Worm (Caenorhabditis elegans) whole organism, L3 larva: ENCODE measurements around the gene bath-20.

Experiments used
- aly-2 ChIP-seq: fragments of 150-350 bp; optimal IDR thresholded peaks from 2 replicates; lab custom pipeline; 2014; ENCODE audit warnings: missing biosample characterization, missing genetic modification characterization
- ceh-16 ChIP-seq: sonication (generic microtip); optimal IDR thresholded peaks from 2 replicates; lab custom pipeline; 2017; ENCODE audit warnings: missing biosample characterization, missing genetic modification characterization
- ceh-28 ChIP-seq: fragments of 150-350 bp; optimal IDR thresholded peaks from 2 replicates; lab custom pipeline; 2014; ENCODE audit warnings: missing biosample characterization, missing genetic modification reagents, missing genetic modification characterization
- ceh-82 ChIP-seq: fragments of 150-350 bp; optimal IDR thresholded peaks from 2 replicates; lab custom pipeline; 2014; ENCODE audit warnings: missing biosample characterization, missing genetic modification characterization
- ceh-9 ChIP-seq: sonication (generic microtip); optimal IDR thresholded peaks from 2 replicates; lab custom pipeline; 2018; ENCODE audit warnings: missing biosample characterization, missing genetic modification characterization
- daf-12 ChIP-seq: fragments of 150-350 bp; optimal IDR thresholded peaks from 2 replicates; lab custom pipeline; 2014; ENCODE audit warnings: missing biosample characterization, missing genetic modification reagents, missing genetic modification characterization
- egl-5 ChIP-seq: fragments of 150-350 bp; optimal IDR thresholded peaks from 2 replicates; lab custom pipeline; 2017; ENCODE audit warnings: missing biosample characterization, missing genetic modification reagents, missing genetic modification characterization, inconsistent platforms
- elt-2 ChIP-seq: sonication (generic microtip); optimal IDR thresholded peaks from 2 replicates; lab custom pipeline; 2016; ENCODE audit warnings: missing genetic modification reagents, mild to moderate bottlenecking, missing genetic modification characterization, missing compliant biosample characterization
- elt-3 ChIP-seq, 3 experiments: fragments of 150-350 bp in 1 of 3; sonication (generic microtip) in 2 of 3; optimal IDR thresholded peaks; 2 replicates in 2 of 3; 4 replicates in 1 of 3; lab custom pipeline; 2014 to 2017; ENCODE audit warnings: missing biosample characterization in 3 of 3, missing genetic modification characterization in 3 of 3
- eor-1 ChIP-seq, 2 experiments: fragments of 150-350 bp; optimal IDR thresholded peaks; 2 replicates each; lab custom pipeline; 2014 to 2018; ENCODE audit warnings: missing biosample characterization in 2 of 2, missing genetic modification characterization in 2 of 2
- fkh-10 ChIP-seq: sonication (generic microtip); optimal IDR thresholded peaks from 2 replicates; lab custom pipeline; 2017; ENCODE audit warnings: missing biosample characterization, missing genetic modification reagents, missing genetic modification characterization
- fos-1 ChIP-seq: fragments of 150-350 bp; optimal IDR thresholded peaks from 2 replicates; lab custom pipeline; 2014; ENCODE audit warnings: missing biosample characterization, missing genetic modification characterization
- hmg-11 ChIP-seq: sonication (generic microtip); optimal IDR thresholded peaks from 2 replicates; lab custom pipeline; 2016; ENCODE audit warnings: missing genetic modification characterization, missing compliant biosample characterization
- jun-1 ChIP-seq: fragments of 150-350 bp; optimal IDR thresholded peaks from 2 replicates; lab custom pipeline; 2014; ENCODE audit warnings: missing biosample characterization, missing genetic modification reagents, missing genetic modification characterization
- lin-15B ChIP-seq: fragments of 150-350 bp; optimal IDR thresholded peaks from 2 replicates; lab custom pipeline; 2014; ENCODE audit warnings: missing biosample characterization, missing genetic modification characterization
- lin-39 ChIP-seq: fragments of 150-350 bp; optimal IDR thresholded peaks from 2 replicates; lab custom pipeline; 2018; ENCODE audit warnings: missing biosample characterization, missing genetic modification reagents, missing genetic modification characterization
- lsy-12 ChIP-seq: sonication (generic microtip); optimal IDR thresholded peaks from 2 replicates; lab custom pipeline; 2016; ENCODE audit warnings: mild to moderate bottlenecking, missing genetic modification characterization, missing compliant biosample characterization
- mml-1 ChIP-seq: fragments of 150-350 bp; sonication (generic microtip); optimal IDR thresholded peaks from 3 replicates; lab custom pipeline; 2014; ENCODE audit warnings: missing biosample characterization, missing genetic modification characterization
- nfya-1 ChIP-seq: sonication (generic microtip); optimal IDR thresholded peaks from 2 replicates; lab custom pipeline; 2017; ENCODE audit warnings: missing genetic modification characterization, mild to moderate bottlenecking, missing compliant biosample characterization, antibody characterized with exemption, moderate library complexity; ENCODE audit not compliant: insufficient read depth
- nhr-11 ChIP-seq: fragments of 150-350 bp; optimal IDR thresholded peaks from 2 replicates; lab custom pipeline; 2014; ENCODE audit warnings: missing biosample characterization, missing genetic modification characterization
- nhr-12 ChIP-seq: fragments of 150-350 bp; optimal IDR thresholded peaks from 2 replicates; lab custom pipeline; 2014; ENCODE audit warnings: missing biosample characterization, missing genetic modification characterization
- nhr-237 ChIP-seq: fragments of 150-350 bp; optimal IDR thresholded peaks from 2 replicates; lab custom pipeline; 2014; ENCODE audit warnings: missing biosample characterization, missing genetic modification characterization
- nhr-25 ChIP-seq: sonication (generic microtip); optimal IDR thresholded peaks from 2 replicates; lab custom pipeline; 2017; ENCODE audit warnings: missing biosample characterization, missing genetic modification characterization
- nhr-28 ChIP-seq: fragments of 150-350 bp; optimal IDR thresholded peaks from 2 replicates; lab custom pipeline; 2014; ENCODE audit warnings: missing biosample characterization, missing genetic modification characterization
- nhr-43 ChIP-seq: sonication (generic microtip); optimal IDR thresholded peaks from 2 replicates; lab custom pipeline; 2016; ENCODE audit warnings: mild to moderate bottlenecking, missing genetic modification characterization, missing compliant biosample characterization; ENCODE audit not compliant: poor library complexity, severe bottlenecking
- nhr-67 ChIP-seq: fragments of 150-350 bp; optimal IDR thresholded peaks from 2 replicates; lab custom pipeline; 2014; ENCODE audit warnings: missing biosample characterization, missing genetic modification characterization
- nhr-76 ChIP-seq: fragments of 150-350 bp; sonication (generic microtip); optimal IDR thresholded peaks from 5 replicates; lab custom pipeline; 2014; ENCODE audit warnings: missing biosample characterization, missing genetic modification characterization
- nhr-77 ChIP-seq: fragments of 150-350 bp; optimal IDR thresholded peaks from 2 replicates; lab custom pipeline; 2014; ENCODE audit warnings: missing biosample characterization, missing genetic modification characterization
- pha-4 ChIP-seq: fragments of 150-350 bp; optimal IDR thresholded peaks from 2 replicates; lab custom pipeline; 2014; ENCODE audit warnings: missing biosample characterization, missing genetic modification reagents, missing genetic modification characterization
- snpc-4 ChIP-seq: fragments of 150-350 bp; optimal IDR thresholded peaks from 2 replicates; lab custom pipeline; 2014; ENCODE audit warnings: missing biosample characterization, missing genetic modification characterization
- tbx-2 ChIP-seq: sonication (generic microtip); optimal IDR thresholded peaks from 2 replicates; lab custom pipeline; 2016; ENCODE audit warnings: mild to moderate bottlenecking, missing genetic modification characterization, missing compliant biosample characterization
- unc-62 ChIP-seq: fragments of 150-350 bp; sonication (generic microtip); optimal IDR thresholded peaks from 4 replicates; lab custom pipeline; 2014; ENCODE audit warnings: missing biosample characterization, missing genetic modification reagents, missing genetic modification characterization
- zag-1 ChIP-seq: fragments of 150-350 bp; optimal IDR thresholded peaks from 2 replicates; lab custom pipeline; 2014; ENCODE audit warnings: missing biosample characterization, missing genetic modification characterization
- ztf-11 ChIP-seq: fragments of 150-350 bp; optimal IDR thresholded peaks from 2 replicates; lab custom pipeline; 2014; ENCODE audit warnings: missing biosample characterization, missing genetic modification characterization
- ztf-4 ChIP-seq: fragments of 150-350 bp; optimal IDR thresholded peaks from 2 replicates; lab custom pipeline; 2014; ENCODE audit warnings: missing biosample characterization, missing genetic modification characterization

bath-20 gene

DNA sequence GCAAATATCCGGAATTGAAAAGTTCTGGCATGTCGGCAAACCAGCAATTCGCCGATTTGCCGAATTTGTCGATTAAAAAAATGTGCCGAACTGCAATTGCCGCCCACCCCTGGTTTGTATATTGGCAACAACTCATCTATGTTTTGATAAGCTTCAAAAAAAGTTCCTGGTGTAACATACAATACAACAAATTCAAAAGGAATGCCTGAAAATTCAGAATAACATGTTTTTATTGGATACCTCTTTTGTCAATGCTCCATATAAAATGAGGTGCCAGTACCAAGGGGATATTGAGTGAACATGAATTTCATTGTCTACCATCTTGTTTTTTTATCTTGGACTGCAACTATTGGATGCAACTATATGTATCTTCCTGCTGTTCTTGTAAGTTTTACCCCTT, 38.9 kb upstream of the bath-20 start, which contains the start of gene T16A1.4:
Gene T16A1.4 (plus strand): TSS at position 301 of the 400 bp plus-strand sequence.
- TF ChIP-seq egl-5 (tag; lab: Kevin White, UChicago) (no peak), tbx-2 (no peak), elt-2 (no peak), pha-4 (no peak), nhr-43 (tag; lab: Kevin White, UChicago) (no peak)

DNA sequence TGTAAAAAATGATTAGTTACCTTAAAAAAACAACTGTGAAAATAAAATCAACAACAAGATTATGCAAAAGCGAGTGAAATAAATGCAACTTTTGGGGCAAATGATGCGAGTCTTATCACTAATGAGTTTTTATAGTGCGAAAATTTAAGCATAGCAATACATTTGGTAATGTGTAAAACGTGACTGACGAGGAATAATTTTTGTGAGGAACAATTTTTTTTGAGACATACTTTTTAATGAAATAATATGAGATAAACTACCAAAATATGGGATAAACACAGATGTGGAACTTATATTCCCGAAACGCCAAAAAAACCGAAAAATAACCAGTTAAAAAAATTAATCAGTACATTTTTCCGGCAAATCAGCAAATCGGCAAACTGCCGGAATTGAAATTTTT, 38.1 kb upstream of the bath-20 start, which contains the start of gene F07E5.9:
Gene F07E5.9 (minus strand): TSS at position 101 of the 400 bp plus-strand sequence.
- TF ChIP-seq unc-62 (GFP tag; lab: Kevin White, UChicago) (no peak), nfya-1 (tag; lab: Kevin White, UChicago) (no peak), lin-39 (tag; lab: Kevin White, UChicago) (no peak), nhr-28 (tag; lab: Kevin White, UChicago) (no peak), ztf-4 (no peak), aly-2 (no peak)

- TF ChIP-seq fos-1: no peak
- no peak for TF ChIP-seq jun-1 (tag; lab: Kevin White, UChicago)
- TF ChIP-seq fkh-10: no peak
- no peak for TF ChIP-seq nhr-76
- no peak for TF ChIP-seq lsy-12 (tag; lab: Kevin White, UChicago)
- no peak for TF ChIP-seq ceh-9 (tag; lab: Kevin White, UChicago)
- TF ChIP-seq zag-1 (tag; lab: Kevin White, UChicago): no peak
- TF ChIP-seq nhr-12 (tag; lab: Kevin White, UChicago): no peak
Observed at ce11 chrII:2076467-2076866, 34.1 kb upstream of the bath-20 start.

DNA sequence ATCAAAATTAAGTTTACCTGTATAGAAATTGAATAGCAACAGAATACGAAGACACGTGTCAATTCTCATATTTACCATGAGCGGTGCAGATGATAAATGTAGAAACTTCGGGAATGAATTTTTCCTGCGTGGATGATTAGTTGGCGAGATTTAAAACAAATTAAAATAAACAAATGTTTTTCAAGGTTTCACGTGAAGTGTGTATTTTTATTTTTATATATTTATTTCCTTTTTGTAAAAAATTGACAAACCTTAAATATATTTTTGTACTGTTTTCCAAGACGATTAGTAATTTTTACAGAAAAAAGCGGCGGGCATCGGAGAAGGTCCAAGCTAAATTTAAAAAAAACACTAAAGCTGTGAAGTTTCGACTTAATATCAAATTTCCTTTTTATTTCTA, 33.2 kb upstream of the bath-20 start, which contains the start of gene F07E5.8:
Gene F07E5.8 (minus strand): TSS at position 101 of the 400 bp plus-strand sequence.
- TF ChIP-seq ztf-11 (tag; lab: Kevin White, UChicago) (no peak), lin-15B (tag; lab: Kevin White, UChicago) (no peak), zag-1 (tag; lab: Kevin White, UChicago) (no peak), nhr-28 (tag; lab: Kevin White, UChicago) (no peak), fos-1 (no peak), nhr-25 (tag; lab: Kevin White, UChicago) (no peak), elt-3 (tag; optimal IDR thresholded peaks at IDR 0.05; lab: Kevin White, UChicago) (no peak), lin-39 (tag; lab: Kevin White, UChicago) (no peak), ceh-28 (tag; lab: Kevin White, UChicago) (no peak), ceh-82 (tag; lab: Kevin White, UChicago) (no peak), snpc-4 (no peak)
- TF ChIP-seq, all 47 proteins: peak for 0

DNA sequence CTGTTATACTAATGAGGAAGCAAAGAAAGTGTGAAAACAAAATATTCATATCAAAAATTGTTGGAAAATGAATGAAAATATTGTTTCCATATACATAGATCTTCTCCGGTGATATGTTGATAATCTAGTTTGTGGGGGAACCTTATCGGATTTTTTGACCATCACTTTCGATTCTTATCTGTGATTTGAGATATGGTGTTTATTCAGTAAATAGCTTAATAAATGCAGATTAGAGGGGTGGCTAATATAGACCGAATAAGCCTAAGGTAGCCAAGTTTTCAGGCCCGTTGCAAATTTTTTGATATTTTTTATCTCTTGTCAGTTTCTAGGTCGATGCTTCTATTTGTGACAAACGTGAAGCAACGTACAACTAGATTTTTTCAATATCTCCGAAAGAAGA, 29.1 kb upstream of the bath-20 start, which contains the start of gene F07E5.7:
Gene F07E5.7 (minus strand): TSS at position 101 of the 400 bp plus-strand sequence.
- TF ChIP-seq ztf-11 (tag; lab: Kevin White, UChicago) (no peak), hmg-11 (tag; lab: Kevin White, UChicago) (no peak), elt-2 (no peak), nhr-11 (tag; lab: Kevin White, UChicago) (no peak), jun-1 (tag; lab: Kevin White, UChicago) (no peak), nfya-1 (tag; lab: Kevin White, UChicago) (no peak), ceh-16 (tag; lab: Kevin White, UChicago) (no peak), nhr-237 (tag; lab: Kevin White, UChicago) (no peak), eor-1 (tag; optimal IDR thresholded peaks at IDR 0.05; lab: Kevin White, UChicago) (no peak), nhr-77 (tag; lab: Kevin White, UChicago) (no peak), elt-3 (tag; optimal IDR thresholded peaks at IDR 0.05; lab: Kevin White, UChicago) (no peak), mml-1 (no peak), ztf-4 (no peak), lin-39 (tag; lab: Kevin White, UChicago) (no peak), daf-12 (tag; lab: Kevin White, UChicago) (no peak), nhr-43 (tag; lab: Kevin White, UChicago) (no peak), unc-62 (GFP tag; lab: Kevin White, UChicago) (no peak), nhr-67 (tag; lab: Kevin White, UChicago) (no peak), nhr-28 (tag; lab: Kevin White, UChicago) (no peak)
